Worm (Caenorhabditis elegans): Measurements from ENCODE around the gene ggtb-1.

ce11 chrIII:7150162-7150561 is 16.6 kb downstream of the ggtb-1 start:
- TF ChIP-seq ekl-4 (GFP tag; IDR thresholded peaks at IDR 0.05): no peak
- no peak for TF ChIP-seq F57A8.1 (GFP tag; optimal IDR thresholded peaks at IDR 0.05)
- no peak for TF ChIP-seq unc-62 (GFP tag; optimal IDR thresholded peaks at IDR 0.05)
- no peak for TF ChIP-seq Y53G8AR.9 (GFP tag; conservative IDR thresholded peaks at IDR 0.05)
- TF ChIP-seq ama-1 (optimal IDR thresholded peaks at IDR 0.05): no peak
- TF ChIP-seq ama-1 (GFP tag; optimal IDR thresholded peaks at IDR 0.05): no peak
- TF ChIP-seq lsl-1 (GFP tag; optimal IDR thresholded peaks at IDR 0.05): no peak
- no peak for TF ChIP-seq F49E8.2 (tag; optimal IDR thresholded peaks at IDR 0.05; ENCODE audit: insufficient read depth)
- TF ChIP-seq nhr-179 (tag; optimal IDR thresholded peaks at IDR 0.05): no peak
- no peak for TF ChIP-seq mcd-1 (GFP tag; IDR thresholded peaks at IDR 0.05)
